Fruit fly (Drosophila melanogaster): ENCODE measurements around the gene Gr28a.

- no peak for TF ChIP-seq CG5204 (GFP tag; optimal IDR thresholded peaks at IDR 0.05)
- TF ChIP-seq cic (GFP tag; optimal IDR thresholded peaks at IDR 0.05), result no peak
- no peak for TF ChIP-seq CG7101 (tag; optimal IDR thresholded peaks at IDR 0.05)
These were observed 44.2 kb upstream of the Gr28a start for dm6 chr2L:7498208-7498607.
